Worm (Caenorhabditis elegans): Measurements from ENCODE around the gene K10D2.8.

The K10D2.8 gene

ce11 chrIII:5143520-5143919, 45.0 kb upstream of the K10D2.8 start:
- TF ChIP-seq Y53F4B.3 (GFP tag; IDR thresholded peaks at IDR 0.05) = no peak

- TF ChIP-seq F10E7.11 (tag; optimal IDR thresholded peaks at IDR 0.05) (no peak), chd-7 (tag; optimal IDR thresholded peaks at IDR 0.05) (no peak), hmg-20 (GFP tag; IDR thresholded peaks at IDR 0.05) (no peak), xnd-1 (tag; optimal IDR thresholded peaks at IDR 0.05) (no peak)
These were observed 44.4 kb upstream of the K10D2.8 start for ce11 chrIII:5144169-5144568.

- peak; percentile 41 for TF ChIP-seq nhr-80 (tag; optimal IDR thresholded peaks at IDR 0.05)
- no peak for TF ChIP-seq F37B4.10 (GFP tag; IDR thresholded peaks at IDR 0.05)
These were observed 42.7 kb upstream of the K10D2.8 start for ce11 chrIII:5145874-5146273.

ce11 chrIII:5146749-5147148, 41.8 kb upstream of the K10D2.8 start:
- TF ChIP-seq unc-130 (GFP tag; optimal IDR thresholded peaks at IDR 0.05) = no peak
- TF ChIP-seq nhr-80 (tag; optimal IDR thresholded peaks at IDR 0.05) = peak; percentile 74
- TF ChIP-seq ztf-22 (GFP tag; optimal IDR thresholded peaks at IDR 0.05) = peak; percentile 66
- peak; percentile 19 for TF ChIP-seq ets-4 (GFP tag; optimal IDR thresholded peaks at IDR 0.05)
- 0 out of 2 replicates have a peak, but pooled peaks have one; percentile 10 for TF ChIP-seq C17E4.6 (GFP tag; IDR thresholded peaks at IDR 0.05)
- TF ChIP-seq cebp-1 (GFP tag; IDR thresholded peaks at IDR 0.05) = no peak
- peak; percentile 8 for TF ChIP-seq cebp-1 (tag; optimal IDR thresholded peaks at IDR 0.05)
- TF ChIP-seq lsy-27 (tag; optimal IDR thresholded peaks at IDR 0.05; ENCODE audit: borderline replicate concordance, insufficient read depth) = no peak
- TF ChIP-seq dox-1 (GFP tag; IDR thresholded peaks at IDR 0.05) = 0 out of 2 replicates have a peak, but pooled peaks have one; percentile 34

- TF ChIP-seq madf-3 (GFP tag; IDR thresholded peaks at IDR 0.05) = no peak
- TF ChIP-seq nhr-80 (tag; optimal IDR thresholded peaks at IDR 0.05) = peak; percentile 40
These were observed 41.1 kb upstream of the K10D2.8 start for ce11 chrIII:5147445-5147844.

ce11 chrIII:5149478-5149877, 39.0 kb upstream of the K10D2.8 start, which contains the start of gene Y54H5A.2:
Y54H5A.2 (minus strand) TSS chrIII:5149578.
- TF ChIP-seq Y95B8A.8 (GFP tag; IDR thresholded peaks at IDR 0.05) (no peak), T26A5.8 (tag; optimal IDR thresholded peaks at IDR 0.05) (no peak), lsl-1 (GFP tag; optimal IDR thresholded peaks at IDR 0.05) (no peak), ztf-18 (tag; optimal IDR thresholded peaks at IDR 0.05) (no peak), let-607 (tag; optimal IDR thresholded peaks at IDR 0.05) (no peak), Y67H2A.10 (GFP tag; conservative IDR thresholded peaks at IDR 0.05) (no peak), nfya-2 (GFP tag; IDR thresholded peaks at IDR 0.05) (no peak), nhr-179 (tag; optimal IDR thresholded peaks at IDR 0.05) (no peak), lir-1 (GFP tag; conservative IDR thresholded peaks at IDR 0.05) (no peak), tbx-9 (tag; optimal IDR thresholded peaks at IDR 0.05; ENCODE audit: borderline replicate concordance) (no peak), rcor-1 (GFP tag; IDR thresholded peaks at IDR 0.05) (no peak), dox-1 (GFP tag; IDR thresholded peaks at IDR 0.05) (no peak), akir-1 (GFP tag; optimal IDR thresholded peaks at IDR 0.05) (no peak), nhr-80 (tag; optimal IDR thresholded peaks at IDR 0.05) (no peak), K12H6.12 (tag; optimal IDR thresholded peaks at IDR 0.05) (no peak), hmg-20 (GFP tag; IDR thresholded peaks at IDR 0.05) (no peak)
